Worm (Caenorhabditis elegans) whole organism, L4 larva: ENCODE measurements around the gene F07C6.3.

ENCODE experiments used
- F10B5.3 ChIP-seq: sonication (generic microtip); optimal IDR thresholded peaks from 2 replicates; lab custom pipeline; 2016; ENCODE audit warnings: mild to moderate bottlenecking, missing genetic modification characterization, missing compliant biosample characterization
- F37D6.2 ChIP-seq: sonication (generic microtip); optimal IDR thresholded peaks from 2 replicates; lab custom pipeline; 2016; ENCODE audit warnings: mild to moderate bottlenecking, missing genetic modification characterization, missing compliant biosample characterization
- T26A8.4 ChIP-seq: fragments of 200-800 bp; sonication (Bioruptor generic); IDR thresholded peaks from 2 replicates; pipeline ENCODE4 v1.3.6; 2022; ENCODE audit warnings: missing genetic modification characterization, missing compliant biosample characterization
- Y48G9A.11 ChIP-seq: fragments of 200-800 bp; sonication (Bioruptor generic); IDR thresholded peaks from 2 replicates; pipeline ENCODE4 v1.3.6; 2022; ENCODE audit warnings: missing genetic modification reagents, missing genetic modification characterization, missing compliant biosample characterization
- Y75B8A.6 ChIP-seq: fragments of 200-800 bp; sonication (Bioruptor generic); IDR thresholded peaks from 2 replicates; pipeline ENCODE4 v1.3.6; 2022; ENCODE audit warnings: missing genetic modification reagents, missing genetic modification characterization, missing compliant biosample characterization
- ZK337.2 ChIP-seq: fragments of 200-800 bp; sonication (Bioruptor generic); IDR thresholded peaks from 2 replicates; pipeline ENCODE4 v1.3.6; 2022; ENCODE audit warnings: missing genetic modification reagents, missing genetic modification characterization, missing compliant biosample characterization
- aha-1 ChIP-seq: fragments of 150-350 bp; peaks from one replicate; lab custom pipeline; 2014; ENCODE audit warnings: missing biosample characterization, missing genetic modification characterization
- aly-2 ChIP-seq: sonication (generic microtip); optimal IDR thresholded peaks from 2 replicates; lab custom pipeline; 2018; ENCODE audit warnings: missing biosample characterization, missing genetic modification characterization
- ama-1 ChIP-seq: fragments of 150-350 bp; optimal IDR thresholded peaks from 2 replicates; lab custom pipeline; 2014; ENCODE audit warnings: inconsistent platforms, mixed read lengths
- ceh-82 ChIP-seq: sonication (generic microtip); optimal IDR thresholded peaks from 2 replicates; lab custom pipeline; 2017; ENCODE audit warnings: missing biosample characterization, missing genetic modification characterization
- ces-1 ChIP-seq: fragments of 150-350 bp; sonication (generic microtip); optimal IDR thresholded peaks from 4 replicates; lab custom pipeline; 2014; ENCODE audit warnings: missing biosample characterization, missing genetic modification reagents, missing genetic modification characterization
- ctbp-1 ChIP-seq: fragments of 200-800 bp; sonication (Bioruptor generic); IDR thresholded peaks from 2 replicates; pipeline ENCODE4 v1.3.6; 2022; ENCODE audit warnings: missing genetic modification reagents, missing genetic modification characterization, missing compliant biosample characterization
- dmd-6 ChIP-seq: fragments of 200-800 bp; sonication (Bioruptor generic); IDR thresholded peaks from 2 replicates; pipeline ENCODE4 v1.3.6; 2022; ENCODE audit warnings: missing genetic modification reagents, missing genetic modification characterization, missing compliant biosample characterization
- duxl-1 ChIP-seq: sonication (generic microtip); optimal IDR thresholded peaks from 2 replicates; lab custom pipeline; 2016; ENCODE audit warnings: mild to moderate bottlenecking, missing genetic modification characterization, moderate library complexity, missing compliant biosample characterization; ENCODE audit not compliant: poor library complexity
- dve-1 ChIP-seq: sonication (generic microtip); optimal IDR thresholded peaks from 2 replicates; lab custom pipeline; 2017; ENCODE audit warnings: antibody characterized with exemption, mild to moderate bottlenecking, missing genetic modification characterization, missing compliant biosample characterization; ENCODE audit not compliant: insufficient read depth
- egl-27 ChIP-seq: sonication (generic microtip); optimal IDR thresholded peaks from 3 replicates; lab custom pipeline; 2017; ENCODE audit warnings: missing biosample characterization, missing genetic modification reagents, missing genetic modification characterization
- hlh-11 ChIP-seq: fragments of 200-800 bp; sonication (Bioruptor generic); optimal IDR thresholded peaks from 2 replicates; lab custom pipeline; 2018; ENCODE audit warnings: mild to moderate bottlenecking, missing genetic modification characterization, missing compliant biosample characterization
- hlh-30 ChIP-seq: sonication (generic microtip); optimal IDR thresholded peaks from 2 replicates; lab custom pipeline; 2017; ENCODE audit warnings: antibody characterized with exemption, mild to moderate bottlenecking, missing genetic modification characterization, missing compliant biosample characterization; ENCODE audit not compliant: insufficient read depth
- hmg-1.1 ChIP-seq: fragments of 200-800 bp; sonication (Bioruptor generic); IDR thresholded peaks from 2 replicates; pipeline ENCODE4 v1.3.6; 2022; ENCODE audit warnings: missing genetic modification reagents, missing genetic modification characterization, missing compliant biosample characterization
- jun-1 ChIP-seq: fragments of 150-350 bp; optimal IDR thresholded peaks from 2 replicates; lab custom pipeline; 2014; ENCODE audit warnings: missing biosample characterization, missing genetic modification reagents, missing genetic modification characterization
- lin-1 ChIP-seq: fragments of 200-800 bp; sonication (Bioruptor generic); IDR thresholded peaks from 2 replicates; pipeline ENCODE4 v1.3.6; 2022; ENCODE audit warnings: missing genetic modification reagents, missing genetic modification characterization, missing compliant biosample characterization
- lin-15B ChIP-seq: fragments of 150-350 bp; sonication (generic microtip); optimal IDR thresholded peaks from 3 replicates; lab custom pipeline; 2014; ENCODE audit warnings: missing biosample characterization, missing genetic modification characterization
- lsy-2 ChIP-seq, 2 experiments: fragments of 150-350 bp in 1 of 2; sonication (generic microtip) in 1 of 2; optimal IDR thresholded peaks; 2 replicates each; lab custom pipeline; 2014 to 2017; ENCODE audit warnings: missing biosample characterization in 2 of 2, missing genetic modification characterization in 2 of 2
- madf-9 ChIP-seq: fragments of 200-800 bp; sonication (Bioruptor generic); conservative IDR thresholded peaks from 2 replicates; pipeline ENCODE4 v1.3.6; 2022; ENCODE audit warnings: missing genetic modification reagents, missing genetic modification characterization, missing compliant biosample characterization
- mdl-1 ChIP-seq, 2 experiments: fragments of 150-350 bp in 1 of 2; sonication (generic microtip) in 1 of 2; optimal IDR thresholded peaks; 2 replicates each; lab custom pipeline; 2014 to 2017; ENCODE audit warnings: missing biosample characterization in 2 of 2, missing genetic modification characterization in 2 of 2
- mes-2 ChIP-seq: sonication (generic microtip); optimal IDR thresholded peaks from 2 replicates; lab custom pipeline; 2016; ENCODE audit warnings: missing genotype, mild to moderate bottlenecking, missing genetic modification characterization, missing compliant biosample characterization; ENCODE audit not compliant: poor library complexity, severe bottlenecking
- mxl-3 ChIP-seq: fragments of 200-800 bp; sonication (Bioruptor generic); optimal IDR thresholded peaks from 2 replicates; lab custom pipeline; 2018; ENCODE audit warnings: mild to moderate bottlenecking, missing genetic modification characterization, missing compliant biosample characterization
- nhr-10 ChIP-seq: fragments of 150-350 bp; optimal IDR thresholded peaks from 2 replicates; lab custom pipeline; 2014; ENCODE audit warnings: missing biosample characterization, missing genetic modification characterization
- nhr-11 ChIP-seq: fragments of 150-350 bp; optimal IDR thresholded peaks from 2 replicates; lab custom pipeline; 2014; ENCODE audit warnings: missing biosample characterization, missing genetic modification characterization
- nhr-28 ChIP-seq: fragments of 150-350 bp; optimal IDR thresholded peaks from 2 replicates; lab custom pipeline; 2014; ENCODE audit warnings: missing biosample characterization, missing genetic modification characterization
- nhr-76 ChIP-seq: fragments of 150-350 bp; optimal IDR thresholded peaks from 2 replicates; lab custom pipeline; 2014; ENCODE audit warnings: missing biosample characterization, missing genetic modification characterization
- nhr-77 ChIP-seq: fragments of 150-350 bp; optimal IDR thresholded peaks from 2 replicates; lab custom pipeline; 2014; ENCODE audit warnings: missing biosample characterization, missing genetic modification characterization
- php-3 ChIP-seq: fragments of 200-800 bp; sonication (Bioruptor generic); IDR thresholded peaks from 2 replicates; pipeline ENCODE4 v1.3.6; 2022; ENCODE audit warnings: missing genetic modification reagents, missing genetic modification characterization, missing compliant biosample characterization
- pqm-1 ChIP-seq: sonication (generic microtip); optimal IDR thresholded peaks from 2 replicates; lab custom pipeline; 2017; ENCODE audit warnings: missing biosample characterization, missing genetic modification characterization
- rbr-2 ChIP-seq: sonication (generic microtip); optimal IDR thresholded peaks from 2 replicates; lab custom pipeline; 2016; ENCODE audit warnings: missing genotype, missing genetic modification characterization, missing compliant biosample characterization
- saeg-2 ChIP-seq: fragments of 200-800 bp; sonication (Bioruptor generic); IDR thresholded peaks from 2 replicates; pipeline ENCODE4 v1.3.6; 2022; ENCODE audit warnings: missing genetic modification reagents, missing genetic modification characterization, missing compliant biosample characterization
- sdz-12 ChIP-seq: fragments of 200-800 bp; sonication (Bioruptor generic); optimal IDR thresholded peaks from 2 replicates; lab custom pipeline; 2018; ENCODE audit warnings: mild to moderate bottlenecking, missing genetic modification characterization, missing compliant biosample characterization
- set-16 ChIP-seq: fragments of 200-800 bp; sonication (Bioruptor generic); IDR thresholded peaks from 2 replicates; pipeline ENCODE4 v1.3.6; 2022; ENCODE audit warnings: missing genetic modification reagents, missing genetic modification characterization, missing compliant biosample characterization
- tag-97 ChIP-seq: fragments of 200-800 bp; sonication (Bioruptor generic); IDR thresholded peaks from 2 replicates; pipeline ENCODE4 v1.3.6; 2022; ENCODE audit warnings: missing genetic modification characterization, missing compliant biosample characterization
- tra-1 ChIP-seq: fragments of 200-800 bp; sonication (Bioruptor generic); IDR thresholded peaks from 2 replicates; pipeline ENCODE4 v1.3.6; 2022; ENCODE audit warnings: missing genetic modification reagents, missing genetic modification characterization, missing compliant biosample characterization
- unc-130 ChIP-seq: sonication (generic microtip); optimal IDR thresholded peaks from 2 replicates; lab custom pipeline; 2016; ENCODE audit warnings: missing genetic modification reagents, missing genetic modification characterization, missing compliant biosample characterization
- unc-62 ChIP-seq, 3 experiments: fragments of 150-350 bp in 1 of 3; sonication (generic microtip); optimal IDR thresholded peaks in 2 of 3; peaks in 1 of 3; 1 replicate in 1 of 3; 2 replicates in 2 of 3; lab custom pipeline; 2014 to 2017; ENCODE audit warnings: missing biosample characterization in 3 of 3, missing genetic modification characterization in 3 of 3, missing genetic modification reagents in 3 of 3, missing genotype in 1 of 3
- zfp-2 ChIP-seq: sonication (generic microtip); optimal IDR thresholded peaks from 2 replicates; lab custom pipeline; 2016; ENCODE audit warnings: mild to moderate bottlenecking, missing genetic modification characterization, missing compliant biosample characterization
- zfp-3 ChIP-seq: fragments of 200-800 bp; sonication (Bioruptor generic); conservative IDR thresholded peaks from 2 replicates; pipeline ENCODE4 v1.3.6; 2022; ENCODE audit warnings: missing genetic modification reagents, missing genetic modification characterization, missing compliant biosample characterization
- zip-11 ChIP-seq: fragments of 200-800 bp; sonication (Bioruptor generic); IDR thresholded peaks from 2 replicates; pipeline ENCODE4 v1.3.6; 2022; ENCODE audit warnings: missing genetic modification characterization, missing compliant biosample characterization
- zip-2 ChIP-seq: fragments of 150-350 bp; optimal IDR thresholded peaks from 2 replicates; lab custom pipeline; 2014; ENCODE audit warnings: missing biosample characterization, missing genetic modification characterization

Gene F07C6.3

ce11 chrIV:12833698-12834416 lies 44.8 kb downstream of the F07C6.3 start (continued):
- TF ChIP-seq pqm-1 (tag; lab: Kevin White, UChicago), result peak; percentile 52
- no peak for TF ChIP-seq Y48G9A.11 (GFP tag; lab: Robert Waterston, UW)
- TF ChIP-seq nhr-11, result peak; percentile 41
- TF ChIP-seq nhr-10 (tag; lab: Kevin White, UChicago), result no peak
- TF ChIP-seq unc-62 (GFP tag; optimal IDR thresholded peaks at IDR 0.05 in 1 of 2; lab: Kevin White, UChicago), result peak in 1 of 2 experiments; percentile 8
- no peak for TF ChIP-seq unc-62 (tag; optimal IDR thresholded peaks at IDR 0.05; lab: Kevin White, UChicago)
- TF ChIP-seq mes-2 (tag; lab: Kevin White, UChicago), result peak; percentile 24
- TF ChIP-seq hlh-30 (tag; lab: Kevin White, UChicago), result peak; percentile 28
- no peak for TF ChIP-seq tag-97 (GFP tag; lab: Robert Waterston, UW)
- no peak for TF ChIP-seq zip-11 (GFP tag; lab: Robert Waterston, UW)
- peak; percentile 79 for TF ChIP-seq hlh-11 (tag; lab: Kevin White, UChicago)
- TF ChIP-seq hmg-1.1 (GFP tag; lab: Robert Waterston, UW), result no peak
- TF ChIP-seq set-16 (GFP tag; lab: Robert Waterston, UW), result peak; percentile 61
- TF ChIP-seq lin-15B (tag; lab: Kevin White, UChicago), result no peak
- no peak for TF ChIP-seq ctbp-1
- no peak for TF ChIP-seq saeg-2 (GFP tag; lab: Robert Waterston, UW)
- no peak for TF ChIP-seq ceh-82 (tag; lab: Kevin White, UChicago)
- TF ChIP-seq lin-1 (GFP tag; lab: Robert Waterston, UW), result peak; percentile 78
- TF ChIP-seq unc-130 (GFP tag; lab: Kevin White, UChicago), result no peak
- TF ChIP-seq Y75B8A.6, result no peak; the same call in 1 of the 2 replicates
- peak; percentile 56 for TF ChIP-seq aha-1 (tag; lab: Kevin White, UChicago)
- no peak for TF ChIP-seq F10B5.3 (tag; lab: Kevin White, UChicago)

- no peak for TF ChIP-seq T26A8.4 (GFP tag; lab: Robert Waterston, UW)
- no peak for TF ChIP-seq ces-1 (GFP tag; lab: Kevin White, UChicago)
- TF ChIP-seq dve-1 (tag; lab: Kevin White, UChicago), result peak; percentile 1
- no peak for TF ChIP-seq mdl-1 (tag; optimal IDR thresholded peaks at IDR 0.05; lab: Kevin White, UChicago)
- TF ChIP-seq Y75B8A.6, result no peak
- TF ChIP-seq egl-27 (tag; lab: Kevin White, UChicago), result no peak
- no peak for TF ChIP-seq aly-2
- no peak for TF ChIP-seq zfp-2 (tag; lab: Kevin White, UChicago)
- no peak for TF ChIP-seq duxl-1 (tag; lab: Kevin White, UChicago)
- no peak for TF ChIP-seq zfp-3
- no peak for TF ChIP-seq dmd-6
- peak in 1 of 2 experiments; percentile 6 for TF ChIP-seq lsy-2 (tag; optimal IDR thresholded peaks at IDR 0.05; lab: Kevin White, UChicago)
- TF ChIP-seq jun-1, result peak; percentile 15
- no peak for TF ChIP-seq nhr-11
- no peak for TF ChIP-seq nhr-76
- peak; percentile 56 for TF ChIP-seq mes-2 (tag; lab: Kevin White, UChicago)
- TF ChIP-seq Y48G9A.11 (GFP tag; lab: Robert Waterston, UW), result no peak
- 0 out of 2 replicates have a peak, but pooled peaks have one; percentile 38 for TF ChIP-seq hmg-1.1 (GFP tag; lab: Robert Waterston, UW)
- no peak for TF ChIP-seq F37D6.2
- TF ChIP-seq php-3 (GFP tag; lab: Robert Waterston, UW), result no peak
- no peak for TF ChIP-seq mxl-3 (GFP tag; lab: Kevin White, UChicago)
- TF ChIP-seq unc-130 (GFP tag; lab: Kevin White, UChicago), result no peak
- no peak for TF ChIP-seq sdz-12 (GFP tag; lab: Kevin White, UChicago)
- no peak for TF ChIP-seq tra-1
- TF ChIP-seq nhr-77 (tag; lab: Kevin White, UChicago), result no peak
- TF ChIP-seq saeg-2 (GFP tag; lab: Robert Waterston, UW), result no peak
- TF ChIP-seq ZK337.2 (GFP tag; lab: Robert Waterston, UW), result no peak
- TF ChIP-seq madf-9 (GFP tag; lab: Robert Waterston, UW), result 0 out of 2 replicates have a peak, but pooled peaks have one; percentile 46
- TF ChIP-seq nhr-28 (tag; lab: Kevin White, UChicago), result no peak
- TF ChIP-seq zip-2 (tag; lab: Kevin White, UChicago), result no peak
- TF ChIP-seq ama-1 (lab: Kevin White, UChicago), result no peak
- peak; percentile 4 for TF ChIP-seq rbr-2 (tag; lab: Kevin White, UChicago)
Observed at ce11 chrIV:12834417-12834731, 45.3 kb downstream of the F07C6.3 start.
